2 fruit fly cellular contexts compared by ENCODE assay signal in the genomic region with DNA sequence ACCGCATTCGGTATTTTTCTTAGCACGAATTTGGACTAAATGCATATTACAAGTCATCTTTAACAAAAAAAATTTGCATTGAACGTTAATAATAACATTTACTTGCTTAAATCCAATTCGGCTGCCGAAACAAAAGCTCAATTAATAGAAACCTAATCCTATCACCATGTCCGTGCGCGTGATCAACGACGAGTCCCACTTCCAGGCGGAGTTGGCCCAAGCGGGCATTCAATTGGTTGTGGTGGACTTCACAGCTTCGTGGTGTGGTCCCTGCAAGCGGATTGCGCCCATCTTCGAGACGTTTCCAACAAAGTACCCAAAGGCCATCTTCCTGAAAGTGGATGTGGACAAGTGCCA.
TF ChIP-seq lines count a peak whose summit lies in the region.

TSS of gene Txl (plus strand) at position 3 of the 357 bp plus-strand sequence.

- no peak for TF ChIP-seq CTCF in whole organism, embryonic (GFP tag; optimal IDR thresholded peaks at IDR 0.05; lab: Kevin White, UChicago)

TF ChIP-seq in whole organism, adult, 20 proteins besides CTCF, POLR2A, EP300 and RAD21:
- TF ChIP-seq pad (GFP tag; optimal IDR thresholded peaks at IDR 0.05; lab: Kevin White, UChicago), result no peak
- no peak for TF ChIP-seq toe (GFP tag; optimal IDR thresholded peaks at IDR 0.05; lab: Kevin White, UChicago)
- TF ChIP-seq cnc (optimal IDR thresholded peaks at IDR 0.05; lab: Kevin White, UChicago), result peak; percentile 85 to 95

TF ChIP-seq in whole organism, embryonic, 481 proteins besides CTCF, POLR2A, EP300 and RAD21:
- 0 out of 2 replicates have a peak, but pooled peaks have one; percentile 9 for TF ChIP-seq hbn (GFP tag; IDR thresholded peaks at IDR 0.05; lab: Robert Waterston, UW; ENCODE audit: partially characterized antibody)
- peak; percentile 15 for TF ChIP-seq CG4617 (GFP tag; optimal IDR thresholded peaks at IDR 0.05; lab: Kevin White, UChicago; ENCODE audit: borderline replicate concordance)
- no peak for TF ChIP-seq slp2 (GFP tag; optimal IDR thresholded peaks at IDR 0.05; lab: Kevin White, UChicago)
- peak; percentile 60 for TF ChIP-seq MESR4 (GFP tag; optimal IDR thresholded peaks at IDR 0.05; lab: Kevin White, UChicago)
- TF ChIP-seq MBD-R2 (GFP tag; IDR thresholded peaks at IDR 0.05; lab: Robert Waterston, UW), result 0 out of 2 replicates have a peak, but pooled peaks have one; percentile 3
- no peak for TF ChIP-seq wdn (GFP tag; IDR thresholded peaks at IDR 0.05; lab: Robert Waterston, UW)
- no peak for TF ChIP-seq dm (GFP tag; optimal IDR thresholded peaks at IDR 0.05; lab: Kevin White, UChicago)
- peak; percentile 21 for TF ChIP-seq CG12659 (GFP tag; optimal IDR thresholded peaks at IDR 0.05; lab: Kevin White, UChicago)
- TF ChIP-seq mld (GFP tag; IDR thresholded peaks at IDR 0.05; lab: Robert Waterston, UW; ENCODE audit: partially characterized antibody), result 0 out of 3 replicates have a peak, but pooled peaks have one; percentile 42
- TF ChIP-seq CG17568 (GFP tag; optimal IDR thresholded peaks at IDR 0.05; lab: Kevin White, UChicago), result no peak
- no peak for TF ChIP-seq insv (GFP tag; optimal IDR thresholded peaks at IDR 0.05; lab: Kevin White, UChicago)
